Fruit fly (Drosophila melanogaster) whole organism, embryonic: ENCODE results near the gene CG2964.

Source experiments
- Adf1 ChIP-seq: fragments of 200-800 bp; sonication (Bioruptor generic); IDR thresholded peaks from 2 replicates; pipeline ENCODE4 v1.3.6; 2022; ENCODE audit warnings: missing biosample characterization, missing genetic modification characterization
- Aef1 ChIP-seq: fragments of 200-800 bp; sonication (Bioruptor generic); IDR thresholded peaks from 3 replicates; pipeline ENCODE4 v1.3.6; 2022; ENCODE audit warnings: missing biosample characterization, missing genetic modification characterization
- Antp ChIP-seq: fragments of 200-800 bp; sonication (Bioruptor generic); optimal IDR thresholded peaks from 3 replicates; lab custom pipeline; 2016; ENCODE audit warnings: missing biosample characterization, missing genetic modification characterization
- Bdp1 ChIP-seq: fragments of 200-800 bp; sonication (Bioruptor generic); optimal IDR thresholded peaks from 3 replicates; lab custom pipeline; 2016; ENCODE audit warnings: missing biosample characterization, missing genetic modification characterization
- Bgb ChIP-seq: fragments of 200-800 bp; sonication (Bioruptor generic); IDR thresholded peaks from 2 replicates; pipeline ENCODE4 v1.3.6; 2022; ENCODE audit warnings: missing biosample characterization, missing genetic modification characterization; ENCODE audit not compliant: partially characterized antibody
- Blimp-1 ChIP-seq: fragments of 200-800 bp; sonication (Bioruptor generic); optimal IDR thresholded peaks from 3 replicates; lab custom pipeline; 2018; ENCODE audit warnings: missing biosample characterization, missing genetic modification characterization, mild to moderate bottlenecking, moderate library complexity, missing genetic modification reagents
- CG10209 ChIP-seq: fragments of 200-800 bp; sonication (Bioruptor generic); optimal IDR thresholded peaks from 3 replicates; lab custom pipeline; 2017; ENCODE audit warnings: missing biosample characterization, mild to moderate bottlenecking, missing genetic modification characterization, missing genetic modification reagents
- CG11456 ChIP-seq: fragments of 200-800 bp; sonication (Bioruptor generic); IDR thresholded peaks from 3 replicates; pipeline ENCODE4 v1.3.6; 2022; ENCODE audit warnings: missing biosample characterization, missing genetic modification characterization
- CG11504 ChIP-seq: fragments of 200-800 bp; sonication (Bioruptor generic); optimal IDR thresholded peaks from 3 replicates; lab custom pipeline; 2019; ENCODE audit warnings: missing biosample characterization, mild to moderate bottlenecking, missing genetic modification characterization, moderate library complexity
- CG12769 ChIP-seq: fragments of 200-800 bp; sonication (Bioruptor generic); optimal IDR thresholded peaks from 2 replicates; lab custom pipeline; 2019; ENCODE audit warnings: missing biosample characterization, mild to moderate bottlenecking, missing genetic modification characterization, moderate library complexity
- CG14441 ChIP-seq: fragments of 200-800 bp; sonication (Bioruptor generic); IDR thresholded peaks from 2 replicates; pipeline ENCODE4 v1.3.6; 2022; ENCODE audit warnings: missing biosample characterization, missing genetic modification characterization
- CG16815 ChIP-seq: fragments of 200-800 bp; sonication (Bioruptor generic); optimal IDR thresholded peaks from 3 replicates; lab custom pipeline; 2017; ENCODE audit warnings: missing biosample characterization, mild to moderate bottlenecking, missing genetic modification characterization
- CG1832 ChIP-seq: fragments of 200-800 bp; sonication (Bioruptor generic); optimal IDR thresholded peaks from 2 replicates; lab custom pipeline; 2017; ENCODE audit warnings: missing biosample characterization, mild to moderate bottlenecking, missing genetic modification characterization, inconsistent platforms
- CG2889 ChIP-seq: fragments of 200-800 bp; sonication (Bioruptor generic); IDR thresholded peaks from 3 replicates; pipeline ENCODE4 v1.3.6; 2022; ENCODE audit warnings: missing biosample characterization, missing genetic modification characterization
- CG31365 ChIP-seq: fragments of 200-800 bp; sonication (Bioruptor generic); optimal IDR thresholded peaks from 2 replicates; lab custom pipeline; 2018; ENCODE audit warnings: missing biosample characterization, mild to moderate bottlenecking, missing genetic modification characterization
- CG3281 ChIP-seq: fragments of 200-800 bp; sonication (Bioruptor generic); optimal IDR thresholded peaks from 3 replicates; lab custom pipeline; 2017; ENCODE audit warnings: missing biosample characterization, mild to moderate bottlenecking, missing genetic modification characterization
- CG5180 ChIP-seq: fragments of 200-800 bp; sonication (Bioruptor generic); optimal IDR thresholded peaks from 3 replicates; lab custom pipeline; 2017; ENCODE audit warnings: missing biosample characterization, missing genetic modification characterization, mild to moderate bottlenecking, moderate library complexity, missing genetic modification reagents
- CG8089 ChIP-seq: fragments of 200-800 bp; sonication (Bioruptor generic); optimal IDR thresholded peaks from 3 replicates; lab custom pipeline; 2016; ENCODE audit warnings: missing biosample characterization, missing genetic modification characterization
- CG9609 ChIP-seq: fragments of 200-800 bp; sonication (Bioruptor generic); optimal IDR thresholded peaks from 3 replicates; lab custom pipeline; 2016; ENCODE audit warnings: missing biosample characterization, missing genetic modification characterization
- Dbx ChIP-seq: fragments of 200-800 bp; sonication (Bioruptor generic); IDR thresholded peaks from 3 replicates; pipeline ENCODE4 v1.3.6; 2022; ENCODE audit warnings: missing biosample characterization, missing genetic modification characterization
- Dp ChIP-seq: fragments of 200-800 bp; sonication (Bioruptor generic); optimal IDR thresholded peaks from 2 replicates; lab custom pipeline; 2018; ENCODE audit warnings: missing biosample characterization, mild to moderate bottlenecking, missing genetic modification characterization, moderate library complexity
- E2f2 ChIP-seq: fragments of 200-800 bp; sonication (Bioruptor generic); IDR thresholded peaks from 2 replicates; pipeline ENCODE4 v1.3.6; 2022; ENCODE audit warnings: missing biosample characterization, missing genetic modification characterization
- Jarid2 ChIP-seq: fragments of 200-800 bp; sonication (Bioruptor generic); optimal IDR thresholded peaks from 3 replicates; lab custom pipeline; 2017; ENCODE audit warnings: mild to moderate bottlenecking, missing biosample characterization, missing genetic modification reagents, missing genetic modification characterization
- Nf-YA ChIP-seq: fragments of 200-800 bp; sonication (Bioruptor generic); IDR thresholded peaks from 2 replicates; pipeline ENCODE4 v1.3.6; 2022; ENCODE audit warnings: missing biosample characterization, missing genetic modification characterization
- Opbp ChIP-seq: fragments of 200-800 bp; sonication (Bioruptor generic); IDR thresholded peaks from 3 replicates; pipeline ENCODE4 v1.3.6; 2022; ENCODE audit warnings: missing biosample characterization, missing genetic modification characterization; ENCODE audit not compliant: partially characterized antibody
- aop ChIP-seq: fragments of 200-800 bp; sonication (Bioruptor generic); IDR thresholded peaks from 2 replicates; pipeline ENCODE4 v1.3.6; 2022; ENCODE audit warnings: missing biosample characterization, missing genetic modification characterization
- bbx ChIP-seq: fragments of 200-800 bp; sonication (Bioruptor generic); IDR thresholded peaks from 2 replicates; pipeline ENCODE4 v1.3.6; 2022; ENCODE audit warnings: missing biosample characterization, missing genetic modification characterization; ENCODE audit not compliant: partially characterized antibody
- chinmo ChIP-seq: fragments of 200-800 bp; sonication (Bioruptor generic); IDR thresholded peaks from 4 replicates; pipeline ENCODE4 v1.3.6; 2022; ENCODE audit warnings: missing biosample characterization, missing genetic modification characterization; ENCODE audit not compliant: partially characterized antibody
- crol ChIP-seq: fragments of 200-800 bp; sonication (Bioruptor generic); IDR thresholded peaks from 2 replicates; pipeline ENCODE4 v1.3.6; 2022; ENCODE audit warnings: missing biosample characterization, missing genetic modification characterization
- crp ChIP-seq, 2 experiments: fragments of 200-800 bp; sonication (Bioruptor generic); optimal IDR thresholded peaks; 2 replicates in 1 of 2; 3 replicates in 1 of 2; lab custom pipeline; 2017; ENCODE audit warnings: missing biosample characterization in 2 of 2, missing genetic modification characterization in 2 of 2, mild to moderate bottlenecking in 1 of 2, moderate library complexity in 1 of 2
- ewg ChIP-seq: fragments of 200-800 bp; sonication (Bioruptor generic); optimal IDR thresholded peaks from 3 replicates; lab custom pipeline; 2017; ENCODE audit warnings: mild to moderate bottlenecking, missing biosample characterization, missing genetic modification reagents, missing genetic modification characterization
- org-1 ChIP-seq: fragments of 200-800 bp; sonication (Bioruptor generic); optimal IDR thresholded peaks from 2 replicates; lab custom pipeline; 2017; ENCODE audit warnings: missing biosample characterization, missing genetic modification characterization
- otp ChIP-seq: fragments of 200-800 bp; sonication (Bioruptor generic); IDR thresholded peaks from 3 replicates; pipeline ENCODE4, ENCODE4 v1.3.6; 2022; ENCODE audit warnings: missing biosample characterization, missing genetic modification characterization
- peb ChIP-seq: fragments of 200-800 bp; sonication (Bioruptor generic); IDR thresholded peaks from 2 replicates; pipeline ENCODE4 v1.3.6; 2022; ENCODE audit warnings: missing biosample characterization, missing genetic modification characterization
- pzg ChIP-seq: fragments of 200-800 bp; sonication (Bioruptor generic); optimal IDR thresholded peaks from 3 replicates; lab custom pipeline; 2018; ENCODE audit warnings: missing biosample characterization, mild to moderate bottlenecking, missing genetic modification characterization, moderate library complexity
- salm ChIP-seq: fragments of 200-800 bp; sonication (Bioruptor generic); optimal IDR thresholded peaks from 2 replicates; lab custom pipeline; 2018; ENCODE audit warnings: missing biosample characterization, mild to moderate bottlenecking, missing genetic modification characterization
- seq ChIP-seq: fragments of 200-800 bp; sonication (Bioruptor generic); IDR thresholded peaks from 2 replicates; pipeline ENCODE4 v1.3.6; 2022; ENCODE audit warnings: missing biosample characterization, missing genetic modification characterization
- shn ChIP-seq: fragments of 200-800 bp; sonication (Bioruptor generic); optimal IDR thresholded peaks from 3 replicates; lab custom pipeline; 2016; ENCODE audit warnings: missing biosample characterization, missing genetic modification characterization
- unpg ChIP-seq: fragments of 200-800 bp; sonication (Bioruptor generic); optimal IDR thresholded peaks from 3 replicates; lab custom pipeline; 2018; ENCODE audit warnings: missing biosample characterization, mild to moderate bottlenecking, missing genetic modification characterization, moderate library complexity
- vvl ChIP-seq: fragments of 200-800 bp; sonication (Bioruptor generic); IDR thresholded peaks from 2 replicates; pipeline ENCODE4 v1.3.6; 2022; ENCODE audit warnings: missing biosample characterization, missing genetic modification characterization
- wdn ChIP-seq: fragments of 200-800 bp; sonication (Bioruptor generic); IDR thresholded peaks from 2 replicates; pipeline ENCODE4 v1.3.6; 2022; ENCODE audit warnings: missing biosample characterization, missing genetic modification characterization

Gene CG2964

DNA sequence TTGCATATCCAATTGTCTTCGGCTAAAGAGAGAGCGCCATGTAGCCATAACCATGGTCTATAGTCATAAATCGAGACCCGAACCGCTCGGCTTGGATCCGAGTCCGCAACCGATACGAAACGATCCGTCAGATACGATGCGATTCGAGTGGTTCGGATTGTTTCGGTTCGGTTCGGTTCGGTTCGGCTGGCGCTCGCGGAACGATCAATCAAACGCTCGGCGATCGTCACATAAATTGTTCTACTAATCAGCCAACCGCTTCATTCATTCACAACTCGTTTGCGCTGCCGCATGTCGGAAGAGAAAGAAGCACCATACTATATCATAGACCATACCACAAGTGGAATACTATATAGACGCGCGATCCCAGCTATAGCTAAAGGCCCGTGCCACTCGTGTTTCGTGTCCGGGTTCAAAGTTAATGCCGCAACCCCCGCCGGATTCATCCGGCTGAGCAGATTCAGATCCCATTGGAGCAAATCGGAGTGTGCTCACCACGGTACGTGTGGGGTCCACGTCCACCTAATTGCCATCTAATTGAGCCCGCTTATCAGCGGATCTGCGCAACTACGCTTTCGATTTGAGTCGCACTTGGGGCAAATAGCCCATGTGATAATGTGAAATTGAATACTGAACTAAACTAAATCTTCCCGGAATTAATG is 4.1 kb upstream of the CG2964 start (continued):
- TF ChIP-seq wdn (GFP tag; lab: Robert Waterston, UW) (no peak), Dbx (GFP tag; lab: Robert Waterston, UW) (no peak), CG16815 (GFP tag; lab: Kevin White, UChicago) (no peak), Adf1 (GFP tag; lab: Robert Waterston, UW) (no peak), CG8089 (GFP tag; lab: Kevin White, UChicago) (no peak)
- TF ChIP-seq, all 482 proteins: peak for 22

DNA sequence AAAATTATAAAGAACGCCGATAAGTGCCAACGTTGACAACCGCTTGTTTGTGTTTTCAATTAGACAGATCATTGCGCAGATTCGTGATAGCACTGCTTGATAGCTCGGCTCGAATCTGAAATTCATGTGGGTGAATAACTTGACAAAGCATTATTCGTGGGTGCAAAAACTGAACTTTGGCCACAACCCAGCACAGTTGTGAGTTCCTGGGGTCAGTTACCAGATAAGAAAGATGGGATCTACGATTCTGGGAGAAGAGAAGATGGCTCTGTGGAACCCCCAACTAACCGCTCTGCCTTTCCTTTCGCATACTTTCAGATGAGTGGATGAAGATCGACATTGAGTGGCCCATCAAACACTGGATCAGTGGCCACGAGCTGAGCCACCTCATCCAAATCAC is 1.4 kb upstream of the CG2964 start:
- TF ChIP-seq aop (GFP tag; lab: Robert Waterston, UW) = no peak
- TF ChIP-seq shn (GFP tag; lab: Kevin White, UChicago) = no peak
- no peak for TF ChIP-seq peb (GFP tag; lab: Robert Waterston, UW)
- TF ChIP-seq CG11504 (tag; lab: Kevin White, UChicago) = no peak

DNA sequence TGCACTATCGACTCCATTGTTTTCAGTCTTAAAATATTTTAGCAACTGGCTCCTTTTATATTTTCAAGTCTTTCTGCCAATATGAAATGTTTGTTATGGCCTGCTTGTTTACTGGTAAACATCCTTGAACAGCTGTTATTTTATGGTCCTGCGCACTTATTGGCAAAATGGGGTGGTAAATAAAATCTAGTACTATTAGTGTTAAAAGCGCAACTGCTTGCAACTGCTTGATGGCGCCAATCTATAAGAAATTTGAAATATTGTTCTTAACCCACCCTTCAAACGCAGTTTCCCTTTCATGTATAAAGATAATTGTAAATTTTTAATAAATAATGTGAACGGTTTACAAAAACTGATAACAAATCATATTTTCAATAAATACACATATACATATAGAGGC is 3.4 kb downstream of the CG2964 start, which contains the start of gene G6P:
TSS of gene G6P (minus strand) at position 88 of the 400 bp plus-strand sequence.
- TF ChIP-seq Dp (GFP tag; lab: Kevin White, UChicago) (peak; percentile 70), ewg (GFP tag; lab: Kevin White, UChicago) (peak; percentile 100), seq (peak; percentile 42; the same call in 1 of the 2 replicates), pzg (GFP tag; lab: Kevin White, UChicago) (peak; percentile 15), salm (tag; lab: Kevin White, UChicago) (no peak), CG31365 (tag; lab: Kevin White, UChicago) (peak; percentile 94), crp (GFP tag; optimal IDR thresholded peaks at IDR 0.05; lab: Kevin White, UChicago) (peak in 1 of 2 experiments; percentile 70), unpg (GFP tag; lab: Kevin White, UChicago) (no peak), org-1 (GFP tag; lab: Kevin White, UChicago) (no peak), Aef1 (GFP tag; lab: Robert Waterston, UW) (no peak), E2f2 (GFP tag; lab: Robert Waterston, UW) (peak; percentile 75), Nf-YA (no peak)

DNA sequence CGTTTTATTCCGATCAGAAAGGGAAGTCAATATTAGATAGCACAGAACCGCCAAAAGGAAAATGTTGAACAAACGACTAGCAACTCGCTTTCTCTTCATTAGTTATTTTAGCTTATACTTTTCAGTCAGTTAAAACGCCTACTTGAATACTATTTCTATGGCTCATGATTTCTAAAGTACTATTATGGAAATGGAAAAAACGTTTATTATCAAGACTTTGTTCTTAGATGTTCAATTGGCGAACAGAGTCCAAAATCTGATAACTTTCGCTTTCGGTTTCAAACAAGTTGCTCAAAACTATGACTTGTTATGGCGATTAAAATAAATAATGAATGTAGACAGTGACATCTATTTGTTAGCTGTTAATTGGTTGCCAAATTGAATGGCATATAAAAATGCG is 13.2 kb downstream of the CG2964 start, which contains the start of gene CG3123:
TSS of gene CG3123 (minus strand) at position 101 of the 400 bp plus-strand sequence.
- TF ChIP-seq CG14441 (GFP tag; lab: Robert Waterston, UW) (no peak), Blimp-1 (GFP tag; lab: Kevin White, UChicago) (peak; percentile 1)

DNA sequence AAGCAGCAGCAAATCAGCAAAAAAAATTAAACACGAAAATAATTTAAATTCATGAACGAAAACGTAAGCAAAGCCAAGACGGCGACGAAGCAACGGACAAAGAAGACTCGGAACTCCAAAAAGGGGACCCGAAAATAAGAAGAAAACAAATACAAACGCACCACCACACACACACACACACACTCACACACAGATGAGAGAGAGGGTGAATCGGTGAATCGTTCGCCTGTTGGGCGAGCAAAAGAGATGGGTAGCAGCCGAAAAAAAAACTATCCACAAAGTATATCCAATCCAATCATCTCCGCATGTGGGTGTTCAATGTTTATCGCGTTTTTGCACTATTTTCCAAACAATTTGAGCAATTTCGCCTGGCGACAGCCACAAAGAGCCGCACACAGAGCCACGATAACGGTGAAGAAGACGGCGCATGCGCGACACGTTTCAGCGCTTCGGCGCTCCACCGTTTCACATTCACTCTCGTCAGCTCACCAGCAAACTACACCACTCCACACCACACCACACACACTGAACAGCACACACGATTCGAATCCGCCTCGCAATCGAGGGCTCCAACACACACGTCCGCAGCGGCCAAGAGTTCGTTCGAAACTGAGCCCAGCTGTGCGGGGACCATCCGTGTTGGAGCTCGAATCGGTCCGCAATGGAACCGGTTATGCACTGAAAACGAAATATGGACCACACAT is 17.6 kb downstream of the CG2964 start, which contains the start of gene Duox:
TSS of gene Duox (minus strand) at position 612 of the 704 bp plus-strand sequence.
- TF ChIP-seq CG10209 (GFP tag; lab: Kevin White, UChicago) = no peak
- TF ChIP-seq Jarid2 (GFP tag; lab: Kevin White, UChicago) = peak; percentile 87
- TF ChIP-seq Opbp (GFP tag; lab: Robert Waterston, UW) = peak; percentile 48; the same call in 1 of the 3 replicates
- TF ChIP-seq CG3281 (GFP tag; lab: Kevin White, UChicago) = no peak
- peak; percentile 90 for TF ChIP-seq CG5180 (GFP tag; lab: Kevin White, UChicago)
- TF ChIP-seq chinmo (GFP tag; lab: Robert Waterston, UW) = peak; percentile 84; the same call in 1 of the 4 replicates
- TF ChIP-seq Antp (GFP tag; lab: Kevin White, UChicago) = no peak
- TF ChIP-seq CG1832 (GFP tag; lab: Kevin White, UChicago) = peak; percentile 20
- TF ChIP-seq Bgb (GFP tag; lab: Robert Waterston, UW) = peak; percentile 21; the same call in 1 of the 2 replicates
- TF ChIP-seq CG9609 (GFP tag; lab: Kevin White, UChicago) = peak; percentile 48
- TF ChIP-seq bbx (GFP tag; lab: Robert Waterston, UW) = 0 out of 2 replicates have a peak, but pooled peaks have one; percentile 10
- peak; percentile 76 for TF ChIP-seq CG12769 (tag; lab: Kevin White, UChicago)
- TF ChIP-seq crol = peak; percentile 46; the same call in 1 of the 2 replicates
- 0 out of 3 replicates have a peak, but pooled peaks have one; percentile 3 for TF ChIP-seq CG11456 (GFP tag; lab: Robert Waterston, UW)
- TF ChIP-seq CG2889 (GFP tag; lab: Robert Waterston, UW) = no peak
- no peak; the same call in 2 of the 3 replicates for TF ChIP-seq otp (GFP tag; lab: Robert Waterston, UW)
- TF ChIP-seq Bdp1 (GFP tag; lab: Kevin White, UChicago) = no peak
- no peak for TF ChIP-seq vvl (GFP tag; lab: Robert Waterston, UW)
